Worm (Caenorhabditis elegans) whole organism, L2 larva: ENCODE results near the gene C45G9.10.

Experiments used
- nhr-237 ChIP-seq: fragments of 150-350 bp; optimal IDR thresholded peaks from 2 replicates; lab custom pipeline; 2014; ENCODE audit warnings: missing biosample characterization, missing genetic modification characterization
- ztf-4 ChIP-seq: fragments of 150-350 bp; optimal IDR thresholded peaks from 2 replicates; lab custom pipeline; 2014; ENCODE audit warnings: missing biosample characterization, missing genetic modification characterization

DNA sequence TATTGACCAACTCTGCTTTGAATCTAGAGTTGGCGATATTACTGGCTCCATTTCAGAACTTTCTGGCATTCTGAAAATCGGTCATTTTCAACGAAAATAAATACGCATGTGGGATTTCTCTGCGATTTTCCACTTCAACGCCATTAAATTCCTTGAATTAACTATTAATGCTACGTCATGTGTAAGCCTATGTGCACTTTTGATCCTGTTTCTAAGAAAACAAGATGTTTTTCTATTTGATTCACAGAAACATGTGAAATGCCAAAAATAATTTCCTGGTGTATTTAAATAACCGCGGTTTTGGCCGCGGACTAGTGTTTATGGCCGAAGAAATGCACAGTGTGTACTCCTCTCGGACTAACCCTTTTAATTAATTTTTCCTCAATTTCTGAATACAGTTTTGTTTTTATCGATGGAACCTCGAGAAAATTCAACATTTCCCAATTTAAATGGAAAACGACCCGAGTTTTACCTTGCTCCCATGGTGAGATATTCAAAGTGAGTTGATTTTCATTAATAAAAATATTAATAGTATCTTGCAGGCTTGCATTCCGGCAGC, 7.1 kb upstream of the C45G9.10 start, which contains the start of the genes C45G9.11 and C45G9.2:
- no peak for TF ChIP-seq nhr-237 (tag; lab: Kevin White, UChicago)
- peak; percentile 43 for TF ChIP-seq ztf-4 (tag; lab: Kevin White, UChicago)
